Worm (Caenorhabditis elegans) whole organism, young adult: ENCODE measurements around the gene K10H10.6.

Experiments used
- B0035.1 ChIP-seq: sonication (generic microtip); optimal IDR thresholded peaks from 2 replicates; lab custom pipeline; 2016; ENCODE audit warnings: missing genetic modification characterization, mild to moderate bottlenecking, missing compliant biosample characterization, missing genotype, missing genetic modification reagents
- B0261.1 ChIP-seq: sonication (generic microtip); optimal IDR thresholded peaks from 2 replicates; lab custom pipeline; 2016; ENCODE audit warnings: mild to moderate bottlenecking, missing genetic modification characterization, moderate library complexity, missing compliant biosample characterization
- D2030.7 ChIP-seq: fragments of 200-800 bp; sonication (Bioruptor generic); IDR thresholded peaks from 2 replicates; pipeline ENCODE4 v1.3.6; 2022; ENCODE audit warnings: missing genetic modification reagents, missing genetic modification characterization, missing compliant biosample characterization
- F49E8.2 ChIP-seq: sonication (generic microtip); optimal IDR thresholded peaks from 3 replicates; lab custom pipeline; 2017; ENCODE audit warnings: missing genetic modification characterization, mild to moderate bottlenecking, missing compliant biosample characterization, antibody characterized with exemption, moderate library complexity; ENCODE audit not compliant: insufficient read depth
- K11D2.4 ChIP-seq: fragments of 200-800 bp; sonication (Bioruptor generic); IDR thresholded peaks from 2 replicates; pipeline ENCODE4 v1.3.6; 2022; ENCODE audit warnings: missing genetic modification reagents, missing genetic modification characterization, missing compliant biosample characterization
- T07F8.4 ChIP-seq: sonication (generic microtip); optimal IDR thresholded peaks from 2 replicates; lab custom pipeline; 2016; ENCODE audit warnings: mild to moderate bottlenecking, missing genetic modification characterization, moderate library complexity, missing compliant biosample characterization
- Y95B8A.8 ChIP-seq: fragments of 200-800 bp; sonication (Bioruptor generic); IDR thresholded peaks from 2 replicates; pipeline ENCODE4 v1.3.6; 2022; ENCODE audit warnings: missing genetic modification reagents, missing genetic modification characterization, missing compliant biosample characterization
- akir-1 ChIP-seq: fragments of 200-800 bp; sonication (Bioruptor generic); optimal IDR thresholded peaks from 2 replicates; lab custom pipeline; 2018; ENCODE audit warnings: mild to moderate bottlenecking, missing genetic modification characterization, moderate library complexity, missing compliant biosample characterization
- atf-7 ChIP-seq: sonication (generic microtip); optimal IDR thresholded peaks from 2 replicates; lab custom pipeline; 2017; ENCODE audit warnings: mild to moderate bottlenecking, missing genetic modification characterization, missing compliant biosample characterization
- attf-5 ChIP-seq: fragments of 200-800 bp; sonication (Bioruptor generic); optimal IDR thresholded peaks from 2 replicates; lab custom pipeline; 2018; ENCODE audit warnings: mild to moderate bottlenecking, missing genetic modification characterization, missing compliant biosample characterization
- attf-6 ChIP-seq: fragments of 200-800 bp; sonication (Bioruptor generic); IDR thresholded peaks from 2 replicates; pipeline ENCODE4 v1.3.6; 2022; ENCODE audit warnings: missing genetic modification reagents, missing genetic modification characterization, missing compliant biosample characterization
- bed-1 ChIP-seq: fragments of 200-800 bp; sonication (Bioruptor generic); IDR thresholded peaks from 2 replicates; pipeline ENCODE4 v1.3.6; 2022; ENCODE audit warnings: missing genetic modification reagents, missing genetic modification characterization, missing compliant biosample characterization
- bed-2 ChIP-seq: fragments of 200-800 bp; sonication (Bioruptor generic); IDR thresholded peaks from 2 replicates; pipeline ENCODE4 v1.3.6; 2022; ENCODE audit warnings: missing genetic modification reagents, missing genetic modification characterization, missing compliant biosample characterization
- chd-7 ChIP-seq: sonication (generic microtip); optimal IDR thresholded peaks from 2 replicates; lab custom pipeline; 2016; ENCODE audit warnings: mild to moderate bottlenecking, missing genetic modification characterization, moderate library complexity, missing compliant biosample characterization
- die-1 ChIP-seq: sonication (generic microtip); optimal IDR thresholded peaks from 2 replicates; lab custom pipeline; 2016; ENCODE audit warnings: missing genotype, mild to moderate bottlenecking, missing genetic modification characterization, missing compliant biosample characterization
- dox-1 ChIP-seq: fragments of 200-800 bp; sonication (Bioruptor generic); IDR thresholded peaks from 2 replicates; pipeline ENCODE4 v1.3.6; 2022; ENCODE audit warnings: missing genetic modification reagents, missing genetic modification characterization, missing compliant biosample characterization
- dpff-1 ChIP-seq: sonication (generic microtip); optimal IDR thresholded peaks from 2 replicates; lab custom pipeline; 2017; ENCODE audit warnings: mild to moderate bottlenecking, missing genetic modification characterization, missing compliant biosample characterization
- dpl-1 ChIP-seq: fragments of 150-350 bp; optimal IDR thresholded peaks from 2 replicates; lab custom pipeline; 2014; ENCODE audit warnings: missing biosample characterization, missing genetic modification reagents, missing genetic modification characterization
- fkh-3 ChIP-seq: sonication (generic microtip); optimal IDR thresholded peaks from 2 replicates; lab custom pipeline; 2016; ENCODE audit warnings: mild to moderate bottlenecking, missing genetic modification characterization, missing compliant biosample characterization
- him-1 ChIP-seq: sonication (generic microtip); optimal IDR thresholded peaks from 2 replicates; lab custom pipeline; 2016; ENCODE audit warnings: missing genotype, missing genetic modification reagents, missing genetic modification characterization, missing compliant biosample characterization
- hmg-20 ChIP-seq: fragments of 200-800 bp; sonication (Bioruptor generic); IDR thresholded peaks from 2 replicates; pipeline ENCODE4 v1.3.6; 2022; ENCODE audit warnings: missing genetic modification reagents, missing genetic modification characterization, missing compliant biosample characterization
- hrde-1 ChIP-seq: sonication (generic microtip); optimal IDR thresholded peaks from 2 replicates; lab custom pipeline; 2016; ENCODE audit warnings: missing genetic modification characterization, mild to moderate bottlenecking, missing compliant biosample characterization, moderate library complexity, missing genotype, missing genetic modification reagents, borderline replicate concordance
- let-607 ChIP-seq, 2 experiments: fragments of 200-800 bp in 1 of 2; sonication (Bioruptor generic) in 1 of 2; sonication (generic microtip) in 1 of 2; optimal IDR thresholded peaks; 2 replicates each; lab custom pipeline; 2016 to 2018; ENCODE audit warnings: mild to moderate bottlenecking in 2 of 2, missing compliant biosample characterization in 2 of 2, missing genetic modification characterization in 2 of 2, moderate library complexity in 2 of 2, missing genotype in 1 of 2
- lin-26 ChIP-seq: fragments of 200-800 bp; sonication (Bioruptor generic); IDR thresholded peaks from 2 replicates; pipeline ENCODE4 v1.3.6; 2022; ENCODE audit warnings: missing genetic modification reagents, missing genetic modification characterization, missing compliant biosample characterization
- lin-40 ChIP-seq: sonication (generic microtip); optimal IDR thresholded peaks from 2 replicates; lab custom pipeline; 2016; ENCODE audit warnings: missing genetic modification characterization, mild to moderate bottlenecking, missing compliant biosample characterization, missing genotype, missing genetic modification reagents
- lin-54 ChIP-seq: fragments of 200-800 bp; sonication (Bioruptor generic); optimal IDR thresholded peaks from 2 replicates; lab custom pipeline; 2018; ENCODE audit warnings: mild to moderate bottlenecking, missing genetic modification characterization, missing compliant biosample characterization
- lsy-27 ChIP-seq: sonication (generic microtip); optimal IDR thresholded peaks from 2 replicates; lab custom pipeline; 2017; ENCODE audit warnings: missing genetic modification characterization, mild to moderate bottlenecking, missing compliant biosample characterization, antibody characterized with exemption, missing genotype, borderline replicate concordance; ENCODE audit not compliant: insufficient read depth
- madf-10 ChIP-seq: sonication (generic microtip); optimal IDR thresholded peaks from 2 replicates; lab custom pipeline; 2016; ENCODE audit warnings: mild to moderate bottlenecking, missing genetic modification characterization, missing compliant biosample characterization
- madf-3 ChIP-seq: fragments of 200-800 bp; sonication (Bioruptor generic); IDR thresholded peaks from 2 replicates; pipeline ENCODE4 v1.3.6; 2022; ENCODE audit warnings: missing genetic modification reagents, missing genetic modification characterization, missing compliant biosample characterization
- madf-6 ChIP-seq: fragments of 200-800 bp; sonication (Bioruptor generic); IDR thresholded peaks from 2 replicates; pipeline ENCODE4 v1.3.6; 2022; ENCODE audit warnings: missing genetic modification reagents, missing genetic modification characterization, missing compliant biosample characterization
- madf-8 ChIP-seq: fragments of 200-800 bp; sonication (Bioruptor generic); conservative IDR thresholded peaks from 2 replicates; pipeline ENCODE4 v1.3.6; 2022; ENCODE audit warnings: missing genetic modification reagents, missing genetic modification characterization, missing compliant biosample characterization
- mes-4 ChIP-seq: sonication (generic microtip); optimal IDR thresholded peaks from 2 replicates; lab custom pipeline; 2016; ENCODE audit warnings: missing genotype, missing genetic modification characterization, missing compliant biosample characterization
- nfya-1 ChIP-seq: sonication (generic microtip); optimal IDR thresholded peaks from 2 replicates; lab custom pipeline; 2017; ENCODE audit warnings: antibody characterized with exemption, missing compliant biosample characterization, missing genetic modification characterization, borderline replicate concordance; ENCODE audit not compliant: insufficient read depth
- nfyb-1 ChIP-seq: fragments of 200-800 bp; sonication (Bioruptor generic); IDR thresholded peaks from 2 replicates; pipeline ENCODE4 v1.3.6; 2022; ENCODE audit warnings: missing genetic modification reagents, missing genetic modification characterization, missing compliant biosample characterization
- nhr-179 ChIP-seq: sonication (generic microtip); optimal IDR thresholded peaks from 2 replicates; lab custom pipeline; 2016; ENCODE audit warnings: mild to moderate bottlenecking, missing genetic modification characterization, missing compliant biosample characterization
- nhr-27 ChIP-seq: fragments of 200-800 bp; sonication (Bioruptor generic); optimal IDR thresholded peaks from 2 replicates; lab custom pipeline; 2018; ENCODE audit warnings: mild to moderate bottlenecking, missing genetic modification characterization, moderate library complexity, missing compliant biosample characterization
- pha-4 ChIP-seq: fragments of 150-350 bp; sonication (generic microtip); optimal IDR thresholded peaks from 2 replicates; lab custom pipeline; 2014; ENCODE audit warnings: missing biosample characterization, missing genetic modification reagents, missing genetic modification characterization
- rec-8 ChIP-seq, 2 experiments: sonication (generic microtip); optimal IDR thresholded peaks; 2 replicates each; lab custom pipeline; 2016; ENCODE audit warnings: mild to moderate bottlenecking in 2 of 2, missing genetic modification characterization in 2 of 2, missing genetic modification reagents in 2 of 2, missing genotype in 2 of 2, missing biosample characterization in 1 of 2, missing compliant biosample characterization in 1 of 2, moderate library complexity in 1 of 2
- repo-1 ChIP-seq: sonication (generic microtip); optimal IDR thresholded peaks from 2 replicates; lab custom pipeline; 2017; ENCODE audit warnings: mild to moderate bottlenecking, missing genetic modification characterization, missing compliant biosample characterization
- snpc-4 ChIP-seq, 5 experiments: fragments of 150-350 bp in 1 of 5; sonication (generic microtip) in 4 of 5; optimal IDR thresholded peaks; 2 replicates each; lab custom pipeline; 2014 to 2018; ENCODE audit warnings: missing genetic modification characterization in 5 of 5, missing biosample characterization in 3 of 5, antibody characterized with exemption in 2 of 5, mild to moderate bottlenecking in 2 of 5, missing compliant biosample characterization in 2 of 5, missing genotype in 2 of 5, moderate library complexity in 2 of 5, missing genetic modification reagents in 1 of 5
- tlf-1 ChIP-seq: fragments of 200-800 bp; sonication (Bioruptor generic); optimal IDR thresholded peaks from 2 replicates; lab custom pipeline; 2018; ENCODE audit warnings: mild to moderate bottlenecking, missing genetic modification characterization, missing compliant biosample characterization
- unc-130 ChIP-seq: sonication (generic microtip); optimal IDR thresholded peaks from 2 replicates; lab custom pipeline; 2016; ENCODE audit warnings: missing genetic modification reagents, missing genetic modification characterization, missing compliant biosample characterization
- zim-3 ChIP-seq: sonication (generic microtip); optimal IDR thresholded peaks from 2 replicates; lab custom pipeline; 2017; ENCODE audit warnings: mild to moderate bottlenecking, missing genetic modification characterization, moderate library complexity, missing compliant biosample characterization
- ztf-25 ChIP-seq: fragments of 200-800 bp; sonication (Bioruptor generic); IDR thresholded peaks from 2 replicates; pipeline ENCODE4 v1.3.6; 2022; ENCODE audit warnings: missing genetic modification reagents, missing genetic modification characterization, missing compliant biosample characterization
- ztf-28 ChIP-seq: fragments of 200-800 bp; sonication (Bioruptor generic); IDR thresholded peaks from 2 replicates; pipeline ENCODE4 v1.3.6; 2022; ENCODE audit warnings: missing genetic modification reagents, missing genetic modification characterization, missing compliant biosample characterization
- ztf-6 ChIP-seq: fragments of 200-800 bp; sonication (Bioruptor generic); IDR thresholded peaks from 2 replicates; pipeline ENCODE4 v1.3.6; 2022; ENCODE audit warnings: missing genetic modification reagents, missing genetic modification characterization, missing compliant biosample characterization

The K10H10.6 gene

DNA sequence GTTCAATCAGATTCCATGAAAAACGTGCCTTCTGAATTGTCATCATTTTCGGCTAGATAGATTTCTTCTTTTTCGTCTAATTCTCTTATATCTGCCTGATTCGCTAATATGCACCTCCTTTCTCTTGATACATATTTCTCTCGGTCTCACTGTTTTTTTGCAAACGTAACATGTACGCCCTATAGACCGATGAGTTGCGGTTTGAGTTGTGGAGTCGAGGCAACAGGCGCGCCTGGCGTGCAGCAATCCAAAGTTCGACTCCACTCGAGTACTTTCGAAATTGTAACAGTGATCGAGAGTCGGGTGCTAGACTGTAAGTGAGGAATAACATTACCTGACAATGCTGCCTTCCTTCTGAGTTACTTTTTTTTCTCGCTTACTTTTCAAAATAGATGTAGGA lies 6.3 kb upstream of the K10H10.6 start (continued):
- peak; percentile 86 for TF ChIP-seq snpc-4 (GFP tag; optimal IDR thresholded peaks at IDR 0.05; lab: Kevin White, UChicago)
- TF ChIP-seq snpc-4 (tag; optimal IDR thresholded peaks at IDR 0.05; lab: Kevin White, UChicago) = peak; percentile 76 to 92 (median 88)
- TF ChIP-seq attf-6 (GFP tag; lab: Robert Waterston, UW) = 0 out of 2 replicates have a peak, but pooled peaks have one; percentile 66
- TF ChIP-seq nfya-1 (tag; lab: Kevin White, UChicago) = no peak
- TF ChIP-seq lin-26 (GFP tag; lab: Robert Waterston, UW) = peak; percentile 99
- TF ChIP-seq chd-7 = peak; percentile 92
- peak; percentile 84 for TF ChIP-seq mes-4 (tag; lab: Kevin White, UChicago)
- peak; percentile 80 for TF ChIP-seq F49E8.2
- peak; percentile 36; the same call in 1 of the 2 replicates for TF ChIP-seq madf-8 (GFP tag; lab: Robert Waterston, UW)
- TF ChIP-seq fkh-3 (tag; lab: Kevin White, UChicago) = peak; percentile 94
- peak; percentile 14 for TF ChIP-seq dpl-1 (GFP tag; lab: Kevin White, UChicago)
- peak; percentile 58 for TF ChIP-seq lsy-27 (tag; lab: Kevin White, UChicago)
- peak; percentile 78; the same call in 1 of the 2 replicates for TF ChIP-seq hmg-20 (GFP tag; lab: Robert Waterston, UW)
- peak; percentile 86 for TF ChIP-seq atf-7 (tag; lab: Kevin White, UChicago)
- TF ChIP-seq T07F8.4 (tag; lab: Kevin White, UChicago) = peak; percentile 91
- TF ChIP-seq dox-1 (GFP tag; lab: Robert Waterston, UW) = peak; percentile 94
- peak; percentile 95 for TF ChIP-seq him-1 (tag; lab: Kevin White, UChicago)
- TF ChIP-seq let-607 (tag; optimal IDR thresholded peaks at IDR 0.05; lab: Kevin White, UChicago) = peak; percentile 63 to 65
- TF ChIP-seq ztf-25 (GFP tag; lab: Robert Waterston, UW) = peak; percentile 93
- TF ChIP-seq ztf-6 (GFP tag; lab: Robert Waterston, UW) = peak; percentile 77; the same call in 1 of the 2 replicates
- TF ChIP-seq madf-6 (GFP tag; lab: Robert Waterston, UW) = peak; percentile 78
- TF ChIP-seq lin-54 (GFP tag; lab: Kevin White, UChicago) = peak; percentile 86
- peak; percentile 92 for TF ChIP-seq attf-5 (GFP tag; lab: Kevin White, UChicago)
- TF ChIP-seq lin-40 (tag; lab: Kevin White, UChicago) = peak; percentile 83
- peak; percentile 90 for TF ChIP-seq madf-10
- no peak for TF ChIP-seq nhr-179 (tag; lab: Kevin White, UChicago)
- TF ChIP-seq bed-2 = peak; percentile 61; the same call in 1 of the 2 replicates
- peak; percentile 57 for TF ChIP-seq unc-130 (GFP tag; lab: Kevin White, UChicago)
- peak; percentile 88 for TF ChIP-seq akir-1 (GFP tag; lab: Kevin White, UChicago)
- no peak for TF ChIP-seq bed-1 (GFP tag; lab: Robert Waterston, UW)
- peak; percentile 95 for TF ChIP-seq nfyb-1 (GFP tag; lab: Robert Waterston, UW)
- peak; percentile 60 for TF ChIP-seq tlf-1 (GFP tag; lab: Kevin White, UChicago)
- peak; percentile 96 for TF ChIP-seq die-1 (tag; lab: Kevin White, UChicago)
- TF ChIP-seq B0035.1 = peak; percentile 59
- TF ChIP-seq nhr-27 (tag; lab: Kevin White, UChicago) = no peak
- TF ChIP-seq D2030.7 = peak; percentile 84
- peak; percentile 83 for TF ChIP-seq K11D2.4 (GFP tag; lab: Robert Waterston, UW)
- peak; percentile 93 for TF ChIP-seq B0261.1
- no peak for TF ChIP-seq dpff-1 (tag; lab: Kevin White, UChicago)
- TF ChIP-seq repo-1 (tag; lab: Kevin White, UChicago) = peak; percentile 88
- no peak for TF ChIP-seq pha-4 (tag; lab: Kevin White, UChicago)
- peak; percentile 96 for TF ChIP-seq zim-3
- TF ChIP-seq madf-3 (GFP tag; lab: Robert Waterston, UW) = 0 out of 2 replicates have a peak, but pooled peaks have one; percentile 11
- TF ChIP-seq hrde-1 (tag; lab: Kevin White, UChicago) = peak; percentile 80
- peak; percentile 63; the same call in 1 of the 2 replicates for TF ChIP-seq ztf-28 (GFP tag; lab: Robert Waterston, UW)
- peak; percentile 86 to 91 for TF ChIP-seq rec-8 (tag; optimal IDR thresholded peaks at IDR 0.05; lab: Kevin White, UChicago)
- peak; percentile 77; the same call in 1 of the 2 replicates for TF ChIP-seq Y95B8A.8 (GFP tag; lab: Robert Waterston, UW)
